Worm (Caenorhabditis elegans): ENCODE measurements around the gene Y39A1A.31.

ce11 chrIII:10734511-10735233, 45.7 kb upstream of the Y39A1A.31 start:
- TF ChIP-seq dao-5 (tag; optimal IDR thresholded peaks at IDR 0.05): no peak
- no peak for TF ChIP-seq him-1 (tag; optimal IDR thresholded peaks at IDR 0.05)
- TF ChIP-seq W03F9.2 (tag; optimal IDR thresholded peaks at IDR 0.05): no peak
